Worm (Caenorhabditis elegans) whole organism, L3 larva: ENCODE measurements around the gene grl-15.

Experiments
- ceh-82 ChIP-seq: fragments of 150-350 bp; optimal IDR thresholded peaks from 2 replicates; lab custom pipeline; 2014; ENCODE audit warnings: missing biosample characterization, missing genetic modification characterization
- elt-3 ChIP-seq, 3 experiments: fragments of 150-350 bp in 1 of 3; sonication (generic microtip) in 2 of 3; optimal IDR thresholded peaks; 2 replicates in 2 of 3; 4 replicates in 1 of 3; lab custom pipeline; 2014 to 2017; ENCODE audit warnings: missing biosample characterization in 3 of 3, missing genetic modification characterization in 3 of 3
- pqm-1 ChIP-seq: fragments of 150-350 bp; optimal IDR thresholded peaks from 2 replicates; lab custom pipeline; 2017; ENCODE audit warnings: missing biosample characterization, missing genetic modification characterization, inconsistent platforms
- unc-39 ChIP-seq: sonication (generic microtip); optimal IDR thresholded peaks from 4 replicates; lab custom pipeline; 2017; ENCODE audit warnings: missing biosample characterization, missing genetic modification characterization
- ztf-4 ChIP-seq: fragments of 150-350 bp; optimal IDR thresholded peaks from 2 replicates; lab custom pipeline; 2014; ENCODE audit warnings: missing biosample characterization, missing genetic modification characterization

DNA sequence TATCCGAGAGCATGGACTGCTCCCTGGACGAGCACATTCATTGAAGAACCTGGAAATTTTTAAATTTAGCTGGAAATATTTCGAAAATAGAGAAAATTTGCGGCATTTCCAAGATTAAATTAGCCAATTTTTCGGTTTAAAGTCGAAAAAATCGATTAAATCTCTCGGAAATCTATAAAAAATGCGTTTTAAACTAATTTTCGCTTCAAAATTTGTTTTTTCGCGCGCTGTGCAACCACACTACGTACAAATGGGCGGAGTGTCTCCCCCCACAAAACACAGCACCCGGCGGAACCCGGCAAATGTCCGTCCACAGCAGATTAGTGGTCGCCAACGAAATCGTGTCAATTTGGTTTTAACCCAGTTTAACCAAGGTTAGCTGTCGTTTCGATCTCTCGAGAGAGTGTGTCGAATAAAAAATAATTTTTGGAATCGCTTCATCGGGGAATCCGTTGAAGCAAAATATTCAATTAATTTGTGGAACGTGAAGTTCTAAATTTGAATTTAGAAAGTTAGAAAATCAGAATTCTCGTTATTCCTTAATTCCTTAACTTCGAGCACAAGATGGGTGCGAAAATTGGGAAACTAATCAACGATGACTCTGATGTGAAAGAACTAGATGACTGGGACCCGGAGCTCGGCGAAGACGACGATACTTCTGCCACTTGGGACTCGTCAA is 14.4 kb upstream of the grl-15 start, which contains the start of the genes tim-1 and Y75B8A.23:
- TF ChIP-seq ceh-82 (peak; percentile 84), pqm-1 (tag; lab: Kevin White, UChicago) (peak; percentile 88), ztf-4 (tag; lab: Kevin White, UChicago) (peak; percentile 51), elt-3 (tag; optimal IDR thresholded peaks at IDR 0.05; lab: Kevin White, UChicago) (peak in 2 of 3 experiments; percentile 31 to 82), unc-39 (tag; lab: Kevin White, UChicago) (peak; percentile 60)
